Fruit fly (Drosophila melanogaster) whole organism, larva: Measurements from ENCODE around the gene CG34148.

Experiments
- noc ChIP-seq: fragments of 200-800 bp; sonication (Bioruptor generic); optimal IDR thresholded peaks from 3 replicates; lab custom pipeline; 2019; ENCODE audit warnings: missing biosample characterization, mild to moderate bottlenecking, missing genetic modification characterization, moderate library complexity

CG34148 gene

dm6 chr3R:21855469-21855826, 23.0 kb downstream of the CG34148 start:
- no peak for TF ChIP-seq noc

- no peak for TF ChIP-seq noc
Observed at dm6 chr3R:21854574-21855468, 23.7 kb downstream of the CG34148 start.

DNA sequence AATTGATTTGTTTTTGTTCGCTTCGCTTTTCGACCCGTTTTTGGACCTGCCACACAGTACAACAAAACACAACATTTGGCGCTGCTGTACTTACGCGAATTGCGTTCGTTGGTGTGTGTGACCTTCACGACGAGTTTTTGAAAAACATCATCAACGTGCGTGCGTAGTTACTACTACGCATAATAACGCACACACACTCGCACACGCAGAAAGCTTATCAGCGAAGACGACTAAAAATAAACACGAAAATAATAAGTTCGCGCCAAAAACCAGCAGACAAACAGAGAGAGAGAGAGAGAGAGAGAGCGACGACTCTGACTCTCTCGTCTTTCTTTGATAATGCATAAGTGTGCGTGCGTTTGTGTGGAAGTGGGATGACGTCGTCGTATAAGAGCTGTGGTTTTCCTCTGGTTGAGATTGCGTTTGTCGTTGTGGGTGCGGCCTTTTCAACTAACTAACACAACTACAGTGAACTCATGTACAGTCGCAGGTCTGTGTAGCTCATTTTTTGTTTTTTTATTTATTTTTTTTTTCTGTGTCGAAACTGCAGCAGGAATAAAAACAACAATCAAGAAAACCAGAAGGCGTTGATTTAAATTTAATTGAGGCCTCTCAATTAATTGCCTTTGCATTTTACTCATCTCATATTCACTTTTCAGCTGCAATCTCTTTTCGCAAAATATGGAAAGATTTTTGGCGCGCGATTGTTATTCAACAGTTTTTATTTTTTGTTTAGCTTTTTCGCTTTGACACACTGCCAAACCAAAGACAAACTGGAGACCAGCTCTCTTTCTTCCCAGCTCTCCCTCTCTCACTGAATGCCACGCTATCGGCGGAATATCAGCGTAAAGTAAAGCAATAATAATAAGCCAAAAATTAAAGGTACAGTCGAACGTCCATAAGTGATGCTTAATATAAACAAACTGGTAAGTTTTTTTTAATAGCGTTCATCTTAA, 24.6 kb downstream of the CG34148 start:
- no peak for TF ChIP-seq noc

- peak; percentile 23 for TF ChIP-seq noc
Observed at dm6 chr3R:21852579-21853233, 25.8 kb downstream of the CG34148 start.

DNA sequence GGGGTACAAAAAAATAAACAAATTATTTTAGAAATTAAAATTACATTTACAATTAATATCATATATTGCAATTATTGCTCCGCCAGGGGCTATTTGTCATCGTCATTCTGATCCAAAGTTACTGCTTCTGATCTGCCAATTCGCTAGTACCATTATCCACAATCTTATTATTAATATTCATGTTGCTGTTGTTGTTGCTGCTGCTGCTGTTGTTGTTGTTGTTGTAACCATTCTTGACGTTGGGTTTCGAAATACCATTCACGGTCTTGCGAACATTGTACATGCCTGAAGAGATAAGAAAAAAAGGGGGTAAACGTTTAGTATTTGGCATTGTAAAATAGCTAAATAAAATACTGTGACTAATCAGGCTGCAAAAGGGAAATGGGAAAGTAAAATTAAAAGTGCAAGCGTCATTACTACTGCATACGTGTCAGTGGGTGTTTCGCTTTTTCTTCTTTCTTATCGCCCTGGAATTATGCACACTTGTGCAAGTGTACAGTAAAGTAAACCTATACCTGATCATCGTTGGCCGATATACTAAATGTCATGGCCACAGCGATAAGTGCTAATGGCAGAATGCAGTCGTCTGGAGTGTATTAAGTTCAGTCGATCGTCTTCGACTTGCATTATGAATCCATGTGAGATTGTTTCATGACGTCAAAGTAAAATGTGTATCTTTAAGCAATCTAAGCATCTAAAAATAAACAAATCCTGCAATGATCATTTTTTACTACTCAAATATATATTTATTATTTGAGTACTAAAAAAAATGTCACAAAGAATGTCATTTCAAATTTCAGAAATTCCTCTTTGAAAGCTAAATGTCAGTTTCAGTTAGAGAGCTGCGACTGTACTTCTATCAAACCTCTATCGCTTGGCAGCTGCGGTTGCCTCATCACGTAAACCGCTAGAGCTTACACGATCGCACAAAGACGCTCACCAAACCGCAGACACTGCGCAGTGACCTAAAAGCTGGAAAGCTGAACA, 26.6 kb downstream of the CG34148 start:
- no peak for TF ChIP-seq noc

DNA sequence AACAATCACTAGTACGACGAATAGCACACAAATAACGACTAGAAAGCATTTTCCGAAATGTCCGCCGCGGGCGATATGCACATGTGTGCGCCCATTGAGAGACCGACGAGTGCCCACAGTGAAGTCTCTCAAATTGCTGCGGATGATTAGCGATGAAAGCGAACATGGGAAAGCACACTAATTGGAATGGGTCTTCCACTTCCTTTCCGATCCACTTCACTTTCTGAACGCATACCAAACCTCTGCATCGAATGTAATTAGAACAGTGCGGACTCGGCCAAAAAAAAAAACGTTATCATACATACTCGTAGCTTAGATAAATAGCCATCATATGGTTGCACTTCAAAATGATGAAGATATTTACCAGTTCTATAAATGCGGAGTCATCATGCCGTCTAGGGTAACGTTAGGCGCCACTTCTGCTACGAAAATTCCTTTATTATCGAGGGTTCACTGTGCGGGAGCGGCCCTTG, 28.5 kb downstream of the CG34148 start:
- no peak for TF ChIP-seq noc

DNA sequence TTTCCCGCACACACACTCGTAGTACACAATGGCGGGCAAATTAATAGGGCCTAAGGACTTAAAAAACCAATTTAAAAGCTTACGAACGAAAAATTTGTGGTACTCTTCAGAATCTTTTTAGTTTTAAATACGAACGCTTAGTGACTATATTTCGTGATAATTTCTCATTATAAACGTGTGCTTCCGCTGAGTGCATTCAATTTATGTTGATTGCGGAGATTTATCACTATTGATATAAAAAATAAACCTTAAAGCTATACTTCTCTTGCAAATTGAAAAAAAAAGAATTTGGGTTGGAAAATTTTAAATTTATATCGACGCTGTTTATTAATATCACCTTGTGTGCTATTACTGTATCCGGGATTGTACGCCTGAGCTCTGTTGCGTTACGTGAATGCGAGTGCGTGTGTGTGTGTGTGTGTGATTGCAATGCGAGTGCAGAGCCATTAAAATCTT, 29.5 kb downstream of the CG34148 start:
- TF ChIP-seq noc = peak; percentile 52

dm6 chr3R:21848271-21848670, 30.2 kb downstream of the CG34148 start:
- TF ChIP-seq noc = no peak

- no peak for TF ChIP-seq noc
Observed at dm6 chr3R:21847438-21847837, 31.0 kb downstream of the CG34148 start.

- no peak for TF ChIP-seq noc
Observed at dm6 chr3R:21846559-21846958, 31.9 kb downstream of the CG34148 start, which contains the start of gene Gr93d. Gr93d (minus strand) TSS chr3R:21846659.

DNA sequence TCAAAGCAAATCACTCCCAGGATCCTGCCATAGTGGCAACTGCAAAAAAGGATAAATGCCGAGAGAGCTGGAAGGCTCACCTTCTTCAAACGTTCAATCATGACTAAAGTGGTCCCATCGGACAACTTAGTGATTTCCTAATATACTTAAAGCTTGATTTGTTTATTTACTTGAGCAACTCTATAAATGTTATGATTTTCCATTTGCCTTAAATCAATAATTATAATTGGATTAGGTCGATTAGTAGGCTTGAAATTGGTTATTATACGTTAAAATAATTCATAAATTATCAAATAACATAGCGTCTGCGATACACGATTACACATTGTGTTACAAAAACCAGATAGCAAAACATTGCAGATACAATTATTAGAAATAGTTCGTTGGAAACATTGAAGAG, 33.3 kb downstream of the CG34148 start, which contains the start of gene Gr93c:
Gr93c (minus strand) TSS at position 101 of the 400 bp plus-strand sequence.
- TF ChIP-seq noc = no peak

- no peak for TF ChIP-seq noc
Observed at dm6 chr3R:21843665-21844064, 34.8 kb downstream of the CG34148 start, which contains the start of gene Gr93b. Gr93b (minus strand) TSS chr3R:21843765.

DNA sequence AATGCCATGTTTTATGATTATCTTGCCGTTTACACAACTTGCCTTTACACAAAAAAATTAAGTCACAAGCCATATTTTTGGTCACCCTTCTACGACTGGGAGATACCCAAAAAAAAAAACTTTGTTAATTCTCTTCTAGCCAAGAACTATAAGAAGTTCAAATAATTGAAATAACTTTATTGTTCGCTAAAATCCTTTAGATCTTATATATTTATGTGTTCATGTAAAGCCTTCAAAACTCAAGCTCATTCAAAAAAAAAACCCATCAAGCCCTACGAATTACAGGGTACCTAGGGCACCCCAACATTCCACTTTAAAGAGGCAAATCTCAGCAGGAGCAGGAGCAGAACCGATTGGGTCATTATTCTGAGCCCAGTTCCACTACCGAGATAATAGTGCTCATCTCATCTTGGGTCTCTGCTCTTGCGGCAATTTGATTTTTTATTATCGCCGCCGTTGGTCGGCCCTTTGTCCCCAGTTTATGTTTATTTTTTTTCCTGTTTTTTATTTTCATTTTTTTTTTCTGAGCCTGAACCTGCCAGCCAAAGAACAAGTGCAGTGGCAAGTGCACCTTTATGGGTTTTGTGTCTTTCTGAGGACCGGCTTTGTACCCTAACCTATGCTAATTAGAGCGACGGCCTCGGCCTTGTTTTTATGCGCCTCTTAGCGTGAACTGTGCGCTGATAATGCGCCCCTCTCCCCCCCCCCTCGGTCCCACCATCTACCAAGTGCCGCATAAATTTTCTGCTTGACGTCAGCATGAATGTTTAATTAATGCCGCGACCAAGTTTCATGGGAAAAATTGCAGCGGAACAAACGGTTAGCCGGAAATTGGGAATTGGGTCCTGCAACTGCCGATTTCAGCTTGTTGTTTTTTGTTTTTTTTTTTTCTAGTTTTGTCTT, 36.8 kb downstream of the CG34148 start:
- TF ChIP-seq noc = no peak

- no peak for TF ChIP-seq noc
Observed at dm6 chr3R:21840432-21840831, 38.1 kb downstream of the CG34148 start.
